Worm (Caenorhabditis elegans) whole organism, late embryonic: ENCODE results near the gene srx-78.

Experiments
- C38D4.7 ChIP-seq: fragments of 200-800 bp; sonication (Bioruptor generic); optimal IDR thresholded peaks from 2 replicates; lab custom pipeline; 2018; ENCODE audit warnings: mild to moderate bottlenecking, missing genetic modification characterization, moderate library complexity, missing compliant biosample characterization
- K09A11.1 ChIP-seq: sonication (generic microtip); optimal IDR thresholded peaks from 2 replicates; lab custom pipeline; 2017; ENCODE audit warnings: antibody characterized with exemption, mild to moderate bottlenecking, missing genetic modification characterization, missing compliant biosample characterization; ENCODE audit not compliant: insufficient read depth
- T23F11.4 ChIP-seq: fragments of 200-800 bp; sonication (Bioruptor generic); optimal IDR thresholded peaks from 2 replicates; lab custom pipeline; 2018; ENCODE audit warnings: mild to moderate bottlenecking, missing genetic modification characterization, missing compliant biosample characterization
- ama-1 ChIP-seq: fragments of 150-350 bp; optimal IDR thresholded peaks from 2 replicates; lab custom pipeline; 2014
- ceh-18 ChIP-seq: sonication (generic microtip); optimal IDR thresholded peaks from 2 replicates; lab custom pipeline; 2016; ENCODE audit warnings: missing genetic modification characterization, missing compliant biosample characterization
- ceh-2 ChIP-seq: sonication (generic microtip); optimal IDR thresholded peaks from 2 replicates; lab custom pipeline; 2016; ENCODE audit warnings: missing genotype, missing genetic modification characterization, missing compliant biosample characterization
- ceh-22 ChIP-seq: sonication (generic microtip); optimal IDR thresholded peaks from 2 replicates; lab custom pipeline; 2017; ENCODE audit warnings: missing biosample characterization, missing genetic modification characterization
- ceh-34 ChIP-seq: sonication (generic microtip); optimal IDR thresholded peaks from 2 replicates; lab custom pipeline; 2016; ENCODE audit warnings: mild to moderate bottlenecking, missing genetic modification characterization, missing compliant biosample characterization
- ceh-9 ChIP-seq: sonication (generic microtip); optimal IDR thresholded peaks from 2 replicates; lab custom pipeline; 2016; ENCODE audit warnings: mild to moderate bottlenecking, missing genetic modification characterization, inconsistent platforms, missing compliant biosample characterization
- che-1 ChIP-seq: sonication (generic microtip); optimal IDR thresholded peaks from 2 replicates; lab custom pipeline; 2016; ENCODE audit warnings: mild to moderate bottlenecking, missing genetic modification characterization, missing compliant biosample characterization
- dve-1 ChIP-seq: sonication (generic microtip); optimal IDR thresholded peaks from 2 replicates; lab custom pipeline; 2017; ENCODE audit warnings: antibody characterized with exemption, mild to moderate bottlenecking, missing genetic modification characterization, missing compliant biosample characterization
- elt-2 ChIP-seq: sonication (generic microtip); optimal IDR thresholded peaks from 2 replicates; lab custom pipeline; 2016; ENCODE audit warnings: missing genetic modification reagents, missing genetic modification characterization, missing compliant biosample characterization
- fax-1 ChIP-seq: sonication (generic microtip); optimal IDR thresholded peaks from 2 replicates; lab custom pipeline; 2016; ENCODE audit warnings: missing genotype, missing genetic modification characterization, missing compliant biosample characterization
- fkh-10 ChIP-seq: fragments of 150-350 bp; optimal IDR thresholded peaks from 2 replicates; lab custom pipeline; 2014; ENCODE audit warnings: missing biosample characterization, missing genetic modification reagents, missing genetic modification characterization
- fkh-6 ChIP-seq: sonication (generic microtip); optimal IDR thresholded peaks from 2 replicates; lab custom pipeline; 2016; ENCODE audit warnings: missing genetic modification characterization, missing compliant biosample characterization
- hlh-15 ChIP-seq: sonication (generic microtip); optimal IDR thresholded peaks from 2 replicates; lab custom pipeline; 2016; ENCODE audit warnings: missing genetic modification characterization, missing compliant biosample characterization
- hlh-30 ChIP-seq: sonication (generic microtip); optimal IDR thresholded peaks from 2 replicates; lab custom pipeline; 2017; ENCODE audit warnings: antibody characterized with exemption, missing genetic modification characterization, missing compliant biosample characterization; ENCODE audit not compliant: insufficient read depth
- hlh-6 ChIP-seq: sonication (generic microtip); optimal IDR thresholded peaks from 2 replicates; lab custom pipeline; 2016; ENCODE audit warnings: missing genotype, missing genetic modification characterization, missing compliant biosample characterization
- hlh-8 ChIP-seq: sonication (generic microtip); optimal IDR thresholded peaks from 2 replicates; lab custom pipeline; 2016; ENCODE audit warnings: missing genotype, missing genetic modification characterization, missing compliant biosample characterization
- lim-6 ChIP-seq: sonication (generic microtip); optimal IDR thresholded peaks from 2 replicates; lab custom pipeline; 2016; ENCODE audit warnings: missing genetic modification characterization, missing compliant biosample characterization
- lin-11 ChIP-seq: fragments of 200-800 bp; sonication (Bioruptor generic); optimal IDR thresholded peaks from 2 replicates; lab custom pipeline; 2018; ENCODE audit warnings: mild to moderate bottlenecking, missing genetic modification characterization, missing compliant biosample characterization
- madf-2 ChIP-seq: sonication (generic microtip); optimal IDR thresholded peaks from 2 replicates; lab custom pipeline; 2017; ENCODE audit warnings: missing genetic modification characterization, missing compliant biosample characterization
- mec-3 ChIP-seq: sonication (generic microtip); optimal IDR thresholded peaks from 2 replicates; lab custom pipeline; 2016; ENCODE audit warnings: borderline replicate concordance, missing genetic modification characterization, missing compliant biosample characterization
- nfya-1 ChIP-seq: sonication (generic microtip); optimal IDR thresholded peaks from 2 replicates; lab custom pipeline; 2017; ENCODE audit warnings: missing genetic modification characterization, mild to moderate bottlenecking, missing compliant biosample characterization, antibody characterized with exemption, moderate library complexity
- nhr-11 ChIP-seq: fragments of 150-350 bp; optimal IDR thresholded peaks from 2 replicates; lab custom pipeline; 2014; ENCODE audit warnings: missing biosample characterization, missing genetic modification characterization
- nhr-232 ChIP-seq: sonication (generic microtip); optimal IDR thresholded peaks from 2 replicates; lab custom pipeline; 2016; ENCODE audit warnings: missing genetic modification characterization, missing compliant biosample characterization
- npax-4 ChIP-seq: sonication (generic microtip); optimal IDR thresholded peaks from 2 replicates; lab custom pipeline; 2016; ENCODE audit warnings: missing genetic modification characterization, missing compliant biosample characterization
- odd-2 ChIP-seq: sonication (generic microtip); optimal IDR thresholded peaks from 2 replicates; lab custom pipeline; 2017; ENCODE audit warnings: antibody characterized with exemption, mild to moderate bottlenecking, missing genetic modification characterization, missing compliant biosample characterization
- pat-9 ChIP-seq: fragments of 200-800 bp; sonication (Bioruptor generic); optimal IDR thresholded peaks from 2 replicates; lab custom pipeline; 2018; ENCODE audit warnings: mild to moderate bottlenecking, missing genetic modification characterization, moderate library complexity, missing compliant biosample characterization
- pax-1 ChIP-seq: fragments of 150-350 bp; optimal IDR thresholded peaks from 2 replicates; lab custom pipeline; 2014; ENCODE audit warnings: missing biosample characterization, missing genetic modification characterization
- pha-2 ChIP-seq: sonication (generic microtip); optimal IDR thresholded peaks from 2 replicates; lab custom pipeline; 2017; ENCODE audit warnings: mild to moderate bottlenecking, missing genetic modification characterization, missing compliant biosample characterization
- pha-4 ChIP-seq: fragments of 150-350 bp; optimal IDR thresholded peaks from 2 replicates; lab custom pipeline; 2018; ENCODE audit warnings: missing biosample characterization, missing genetic modification reagents, missing genetic modification characterization
- pros-1 ChIP-seq: fragments of 150-350 bp; optimal IDR thresholded peaks from 2 replicates; lab custom pipeline; 2014; ENCODE audit warnings: missing biosample characterization, missing genetic modification reagents, missing genetic modification characterization
- ref-2 ChIP-seq: sonication (generic microtip); optimal IDR thresholded peaks from 2 replicates; lab custom pipeline; 2016; ENCODE audit warnings: missing genetic modification characterization, missing compliant biosample characterization
- rnt-1 ChIP-seq: sonication (generic microtip); optimal IDR thresholded peaks from 2 replicates; lab custom pipeline; 2016; ENCODE audit warnings: missing genetic modification characterization, missing compliant biosample characterization
- sox-4 ChIP-seq: sonication (generic microtip); optimal IDR thresholded peaks from 2 replicates; lab custom pipeline; 2017; ENCODE audit warnings: mild to moderate bottlenecking, missing genetic modification characterization, inconsistent platforms, missing compliant biosample characterization
- tbx-7 ChIP-seq: sonication (generic microtip); optimal IDR thresholded peaks from 2 replicates; lab custom pipeline; 2016; ENCODE audit warnings: missing genotype, missing genetic modification characterization, missing compliant biosample characterization
- ttx-3 ChIP-seq: sonication (generic microtip); optimal IDR thresholded peaks from 2 replicates; lab custom pipeline; 2016; ENCODE audit warnings: missing genetic modification reagents, missing genetic modification characterization, missing compliant biosample characterization
- unc-3 ChIP-seq, 2 experiments: fragments of 200-800 bp in 1 of 2; sonication (Bioruptor generic) in 1 of 2; sonication (generic microtip) in 1 of 2; conservative IDR thresholded peaks in 1 of 2; optimal IDR thresholded peaks in 1 of 2; 2 replicates each; pipeline versions ENCODE4 v1.3.6 to Lab custom; 2016 to 2022; ENCODE audit warnings: missing compliant biosample characterization in 2 of 2, missing genetic modification characterization in 2 of 2, missing genetic modification reagents in 1 of 2
- unc-42 ChIP-seq: sonication (generic microtip); optimal IDR thresholded peaks from 2 replicates; lab custom pipeline; 2016; ENCODE audit warnings: missing genotype, missing genetic modification characterization, missing compliant biosample characterization
- unc-55 ChIP-seq: sonication (generic microtip); optimal IDR thresholded peaks from 2 replicates; lab custom pipeline; 2017; ENCODE audit warnings: missing biosample characterization, missing genetic modification reagents, missing genetic modification characterization
- unc-86 ChIP-seq: sonication (generic microtip); optimal IDR thresholded peaks from 2 replicates; lab custom pipeline; 2016; ENCODE audit warnings: missing genetic modification characterization, missing compliant biosample characterization
- zip-5 ChIP-seq: sonication (generic microtip); optimal IDR thresholded peaks from 2 replicates; lab custom pipeline; 2016; ENCODE audit warnings: missing genetic modification characterization, missing compliant biosample characterization
- ztf-16 ChIP-seq: sonication (generic microtip); optimal IDR thresholded peaks from 2 replicates; lab custom pipeline; 2017; ENCODE audit warnings: missing genetic modification characterization, missing compliant biosample characterization

srx-78 gene

DNA sequence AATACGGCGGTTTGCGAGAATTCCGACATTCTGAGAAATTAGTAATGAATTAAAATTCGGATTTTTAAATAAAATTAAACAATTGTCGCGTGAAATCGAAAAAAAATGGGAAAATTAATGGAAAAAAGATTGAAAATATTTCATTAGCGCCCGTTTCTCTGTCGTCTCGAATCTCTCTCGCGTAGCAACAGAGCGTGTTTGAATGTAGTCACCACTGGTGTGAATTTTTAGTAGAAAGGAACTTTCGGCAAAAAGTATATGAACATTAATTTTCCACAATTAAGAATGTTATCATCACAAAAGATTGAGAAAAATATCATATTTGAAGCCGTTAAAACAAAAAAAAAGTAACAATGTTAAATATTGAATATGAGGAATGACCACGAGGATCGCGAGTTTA is 41.9 kb downstream of the srx-78 start, which contains the start of gene aipl-1 (continued):
- TF ChIP-seq unc-42 (peak; percentile 88), ttx-3 (no peak), ceh-9 (tag; lab: Kevin White, UChicago) (no peak), npax-4 (tag; lab: Kevin White, UChicago) (no peak), fax-1 (tag; lab: Kevin White, UChicago) (peak; percentile 36), nhr-11 (no peak), sox-4 (tag; lab: Kevin White, UChicago) (no peak), tbx-7 (tag; lab: Kevin White, UChicago) (no peak), hlh-8 (tag; lab: Kevin White, UChicago) (no peak), unc-55 (GFP tag; lab: Kevin White, UChicago) (peak; percentile 7), ceh-18 (tag; lab: Kevin White, UChicago) (no peak), pros-1 (no peak), mec-3 (tag; lab: Kevin White, UChicago) (no peak), pat-9 (tag; lab: Kevin White, UChicago) (no peak), unc-86 (tag; lab: Kevin White, UChicago) (no peak), ceh-2 (tag; lab: Kevin White, UChicago) (peak; percentile 62), ceh-34 (tag; lab: Kevin White, UChicago) (peak; percentile 10), hlh-30 (tag; lab: Kevin White, UChicago) (no peak), ama-1 (no peak), unc-3 (GFP tag; conservative IDR thresholded peaks at IDR 0.05; lab: Robert Waterston, UW) (no peak), unc-3 (tag; optimal IDR thresholded peaks at IDR 0.05; lab: Kevin White, UChicago) (peak; percentile 19), ztf-16 (no peak), elt-2 (tag; lab: Kevin White, UChicago) (peak; percentile 20), ceh-22 (no peak), che-1 (tag; lab: Kevin White, UChicago) (no peak), fkh-10 (GFP tag; lab: Kevin White, UChicago) (no peak), hlh-15 (tag; lab: Kevin White, UChicago) (no peak), ref-2 (tag; lab: Kevin White, UChicago) (no peak), K09A11.1 (tag; lab: Kevin White, UChicago) (no peak), nfya-1 (tag; lab: Kevin White, UChicago) (peak; percentile 35), pha-2 (tag; lab: Kevin White, UChicago) (no peak), nhr-232 (tag; lab: Kevin White, UChicago) (no peak), pax-1 (tag; lab: Kevin White, UChicago) (no peak), madf-2 (no peak), C38D4.7 (GFP tag; lab: Kevin White, UChicago) (no peak), hlh-6 (tag; lab: Kevin White, UChicago) (no peak), lim-6 (peak; percentile 8), pha-4 (no peak), fkh-6 (no peak), zip-5 (tag; lab: Kevin White, UChicago) (peak; percentile 11), dve-1 (tag; lab: Kevin White, UChicago) (no peak), T23F11.4 (GFP tag; lab: Kevin White, UChicago) (no peak), lin-11 (tag; lab: Kevin White, UChicago) (no peak), rnt-1 (tag; lab: Kevin White, UChicago) (peak; percentile 47), odd-2 (no peak)
